Worm (Caenorhabditis elegans) whole organism, mixed stage, embryonic: ENCODE results near the gene F21C10.19.

Experiments
- M03D4.4 ChIP-seq: sonication (generic microtip); optimal IDR thresholded peaks from 2 replicates; lab custom pipeline; 2017; ENCODE audit warnings: mild to moderate bottlenecking, missing genetic modification characterization, missing compliant biosample characterization
- ces-1 ChIP-seq: fragments of 150-350 bp; optimal IDR thresholded peaks from 2 replicates; lab custom pipeline; 2014; ENCODE audit warnings: missing biosample characterization, missing genetic modification reagents, missing genetic modification characterization
- ham-2 ChIP-seq: fragments of 200-800 bp; sonication (Bioruptor generic); optimal IDR thresholded peaks from 2 replicates; lab custom pipeline; 2018; ENCODE audit warnings: mild to moderate bottlenecking, missing genetic modification characterization, missing compliant biosample characterization
- lin-13 ChIP-seq: fragments of 150-350 bp; optimal IDR thresholded peaks from 2 replicates; lab custom pipeline; 2014; ENCODE audit warnings: missing biosample characterization, missing genetic modification characterization
- nhr-12 ChIP-seq: fragments of 150-350 bp; optimal IDR thresholded peaks from 2 replicates; lab custom pipeline; 2014; ENCODE audit warnings: missing biosample characterization, missing genetic modification characterization
- nhr-28 ChIP-seq: fragments of 150-350 bp; optimal IDR thresholded peaks from 2 replicates; lab custom pipeline; 2014; ENCODE audit warnings: missing biosample characterization, missing genetic modification characterization
- pha-4 ChIP-seq: fragments of 150-350 bp; optimal IDR thresholded peaks from 2 replicates; lab custom pipeline; 2018; ENCODE audit warnings: missing biosample characterization, missing genetic modification reagents, missing genetic modification characterization
- snpc-4 ChIP-seq: fragments of 150-350 bp; optimal IDR thresholded peaks from 2 replicates; lab custom pipeline; 2014; ENCODE audit warnings: missing biosample characterization, missing genetic modification characterization
- zip-8 ChIP-seq: fragments of 150-350 bp; optimal IDR thresholded peaks from 2 replicates; lab custom pipeline; 2014; ENCODE audit warnings: missing biosample characterization, missing genetic modification characterization

- TF ChIP-seq M03D4.4 (no peak), nhr-12 (no peak), ces-1 (GFP tag; lab: Kevin White, UChicago) (peak; percentile 64), nhr-28 (no peak), snpc-4 (tag; lab: Kevin White, UChicago) (no peak), lin-13 (tag; lab: Kevin White, UChicago) (no peak), pha-4 (peak; percentile 61), ham-2 (GFP tag; lab: Kevin White, UChicago) (no peak), zip-8 (tag; lab: Kevin White, UChicago) (no peak)
Measured at ce11 chrV:9095613-9096317, 35.1 kb upstream of the F21C10.19 start, which contains the start of gene F21C10.10.
